Fruit fly (Drosophila melanogaster) whole organism, embryonic: ENCODE measurements around the gene CG10801.

ENCODE experiments used
- Ada2b ChIP-seq: fragments of 200-800 bp; sonication (Bioruptor generic); IDR thresholded peaks from 2 replicates; pipeline ENCODE4 v1.3.6; 2022; ENCODE audit warnings: missing biosample characterization, missing genetic modification characterization
- Antp ChIP-seq: fragments of 200-800 bp; sonication (Bioruptor generic); optimal IDR thresholded peaks from 3 replicates; lab custom pipeline; 2016; ENCODE audit warnings: missing biosample characterization, missing genetic modification characterization
- Asciz ChIP-seq: fragments of 200-800 bp; sonication (Bioruptor generic); optimal IDR thresholded peaks from 2 replicates; lab custom pipeline; 2017; ENCODE audit warnings: missing biosample characterization, mild to moderate bottlenecking, missing genetic modification characterization, missing genetic modification reagents
- CG10366 ChIP-seq: fragments of 200-800 bp; sonication (Bioruptor generic); IDR thresholded peaks from 2 replicates; pipeline ENCODE4 v1.3.6; 2022; ENCODE audit warnings: missing biosample characterization, missing genetic modification characterization
- CG10431 ChIP-seq: fragments of 200-800 bp; sonication (Bioruptor generic); optimal IDR thresholded peaks from 3 replicates; lab custom pipeline; 2018; ENCODE audit warnings: missing biosample characterization, mild to moderate bottlenecking, missing genetic modification characterization
- CG11504 ChIP-seq: fragments of 200-800 bp; sonication (Bioruptor generic); optimal IDR thresholded peaks from 3 replicates; lab custom pipeline; 2019; ENCODE audit warnings: missing biosample characterization, mild to moderate bottlenecking, missing genetic modification characterization, moderate library complexity
- CG11695 ChIP-seq: fragments of 200-800 bp; sonication (Bioruptor generic); IDR thresholded peaks from 3 replicates; pipeline ENCODE4 v1.3.6; 2022; ENCODE audit warnings: missing biosample characterization, missing genetic modification characterization
- CG14050 ChIP-seq: fragments of 200-800 bp; sonication (Bioruptor generic); IDR thresholded peaks from 3 replicates; pipeline ENCODE4 v1.3.6; 2022; ENCODE audit warnings: missing biosample characterization, missing genetic modification characterization
- CG17328 ChIP-seq: fragments of 200-800 bp; sonication (Bioruptor generic); IDR thresholded peaks from 2 replicates; pipeline ENCODE4 v1.3.6; 2022; ENCODE audit warnings: missing biosample characterization, missing genetic modification characterization
- CG17359 ChIP-seq: fragments of 200-800 bp; sonication (Bioruptor generic); optimal IDR thresholded peaks from 3 replicates; lab custom pipeline; 2018; ENCODE audit warnings: missing biosample characterization, mild to moderate bottlenecking, missing genetic modification characterization, moderate library complexity
- CG2129 ChIP-seq: fragments of 200-800 bp; sonication (Bioruptor generic); IDR thresholded peaks from 2 replicates; pipeline ENCODE4 v1.3.6; 2022; ENCODE audit warnings: missing biosample characterization, missing genetic modification characterization; ENCODE audit not compliant: partially characterized antibody
- CG2678 ChIP-seq: fragments of 200-800 bp; sonication (Bioruptor generic); optimal IDR thresholded peaks from 3 replicates; lab custom pipeline; 2019; ENCODE audit warnings: missing biosample characterization, mild to moderate bottlenecking, missing genetic modification characterization, moderate library complexity
- CG30403 ChIP-seq: fragments of 200-800 bp; sonication (Bioruptor generic); optimal IDR thresholded peaks from 3 replicates; lab custom pipeline; 2016; ENCODE audit warnings: missing biosample characterization, missing genetic modification characterization
- CG31365 ChIP-seq: fragments of 200-800 bp; sonication (Bioruptor generic); optimal IDR thresholded peaks from 2 replicates; lab custom pipeline; 2018; ENCODE audit warnings: missing biosample characterization, mild to moderate bottlenecking, missing genetic modification characterization
- CG3847 ChIP-seq: fragments of 200-800 bp; sonication (Bioruptor generic); IDR thresholded peaks from 2 replicates; pipeline ENCODE4 v1.3.6; 2022; ENCODE audit warnings: missing biosample characterization, missing genetic modification characterization
- CG4360 ChIP-seq: fragments of 200-800 bp; sonication (Bioruptor generic); IDR thresholded peaks from 2 replicates; pipeline ENCODE4 v1.3.6; 2022; ENCODE audit warnings: missing biosample characterization, missing genetic modification characterization
- CG4820 ChIP-seq: fragments of 200-800 bp; sonication (Bioruptor generic); optimal IDR thresholded peaks from 3 replicates; lab custom pipeline; 2016; ENCODE audit warnings: missing biosample characterization, missing genetic modification characterization
- CG6689 ChIP-seq: fragments of 200-800 bp; sonication (Bioruptor generic); IDR thresholded peaks from 2 replicates; pipeline ENCODE4 v1.3.6; 2022; ENCODE audit warnings: missing biosample characterization, missing genetic modification characterization
- CG7839 ChIP-seq: fragments of 200-800 bp; sonication (Bioruptor generic); optimal IDR thresholded peaks from 3 replicates; lab custom pipeline; 2018; ENCODE audit warnings: missing biosample characterization, mild to moderate bottlenecking, missing genetic modification characterization, moderate library complexity
- CG8089 ChIP-seq: fragments of 200-800 bp; sonication (Bioruptor generic); optimal IDR thresholded peaks from 3 replicates; lab custom pipeline; 2016; ENCODE audit warnings: missing biosample characterization, missing genetic modification characterization
- D19B ChIP-seq: fragments of 200-800 bp; sonication (Bioruptor generic); optimal IDR thresholded peaks from 2 replicates; lab custom pipeline; 2017; ENCODE audit warnings: missing biosample characterization, mild to moderate bottlenecking, missing genetic modification characterization
- Drgx ChIP-seq: fragments of 200-800 bp; sonication (Bioruptor generic); IDR thresholded peaks from 2 replicates; pipeline ENCODE4 v1.3.6; 2022; ENCODE audit warnings: missing biosample characterization, missing genetic modification characterization
- Ets65A ChIP-seq: fragments of 200-800 bp; sonication (Bioruptor generic); peaks from one replicate; lab custom pipeline; 2016; ENCODE audit warnings: missing biosample characterization, missing genetic modification characterization
- Ets97D ChIP-seq: fragments of 200-800 bp; sonication (Bioruptor generic); optimal IDR thresholded peaks from 3 replicates; lab custom pipeline; 2016; ENCODE audit warnings: missing biosample characterization, missing genetic modification characterization
- GATAe ChIP-seq: fragments of 200-800 bp; sonication (Bioruptor generic); conservative IDR thresholded peaks from 2 replicates; pipeline ENCODE4 v1.3.6; 2022; ENCODE audit warnings: missing biosample characterization, missing genetic modification characterization
- Gug ChIP-seq: fragments of 200-800 bp; sonication (Bioruptor generic); IDR thresholded peaks from 4 replicates; pipeline ENCODE4 v1.3.6; 2022; ENCODE audit warnings: missing biosample characterization, missing genetic modification characterization
- HLH3B ChIP-seq: fragments of 200-800 bp; sonication (Bioruptor generic); IDR thresholded peaks from 2 replicates; pipeline ENCODE4 v1.3.6; 2022; ENCODE audit warnings: missing biosample characterization, missing genetic modification characterization
- Med ChIP-seq: fragments of 200-800 bp; sonication (Bioruptor generic); peaks from one replicate; lab custom pipeline; 2016; ENCODE audit warnings: missing biosample characterization, missing genetic modification characterization, mild to moderate bottlenecking, inconsistent platforms, moderate library complexity
- NC2β ChIP-seq: fragments of 200-800 bp; sonication (Bioruptor generic); optimal IDR thresholded peaks from 2 replicates; lab custom pipeline; 2016; ENCODE audit warnings: missing biosample characterization, missing genetic modification characterization
- Oli ChIP-seq: fragments of 200-800 bp; sonication (Bioruptor generic); optimal IDR thresholded peaks from 2 replicates; lab custom pipeline; 2018; ENCODE audit warnings: missing biosample characterization, mild to moderate bottlenecking, missing genetic modification characterization, moderate library complexity
- Optix ChIP-seq: fragments of 200-800 bp; sonication (Bioruptor generic); IDR thresholded peaks from 3 replicates; pipeline ENCODE4 v1.3.6; 2022; ENCODE audit warnings: missing biosample characterization, missing genetic modification characterization
- Side ChIP-seq: fragments of 200-800 bp; sonication (Bioruptor generic); optimal IDR thresholded peaks from 2 replicates; lab custom pipeline; 2016; ENCODE audit warnings: missing biosample characterization, missing genetic modification characterization
- Sox102F ChIP-seq: fragments of 200-800 bp; sonication (Bioruptor generic); optimal IDR thresholded peaks from 2 replicates; lab custom pipeline; 2018; ENCODE audit warnings: missing biosample characterization, mild to moderate bottlenecking, missing genetic modification characterization, moderate library complexity
- Ssrp ChIP-seq: fragments of 200-800 bp; sonication (Bioruptor generic); optimal IDR thresholded peaks from 2 replicates; lab custom pipeline; 2018; ENCODE audit warnings: missing biosample characterization, mild to moderate bottlenecking, missing genetic modification characterization, moderate library complexity
- Trl ChIP-seq, 3 experiments: fragments of >200 bp in 2 of 3; fragments of 200-800 bp in 1 of 3; sonication (Bioruptor generic) in 1 of 3; optimal IDR thresholded peaks; 2 replicates in 1 of 3; 3 replicates in 2 of 3; lab custom pipeline; 2016 to 2017; ENCODE audit warnings: missing biosample characterization in 1 of 3, missing genetic modification characterization in 1 of 3
- bsh ChIP-seq, 2 experiments: fragments of 200-800 bp; sonication (Bioruptor generic); optimal IDR thresholded peaks; 2 replicates each; lab custom pipeline; 2017 to 2018; ENCODE audit warnings: mild to moderate bottlenecking in 2 of 2, missing biosample characterization in 2 of 2, missing genetic modification characterization in 2 of 2, moderate library complexity in 1 of 2
- chif ChIP-seq, 2 experiments: fragments of 200-800 bp; sonication (Bioruptor generic); optimal IDR thresholded peaks; 3 replicates each; lab custom pipeline; 2016; ENCODE audit warnings: missing biosample characterization in 2 of 2, missing genetic modification characterization in 2 of 2
- ci ChIP-seq: fragments of 200-800 bp; sonication (Bioruptor generic); IDR thresholded peaks from 3 replicates; pipeline ENCODE4 v1.3.6; 2022; ENCODE audit warnings: missing biosample characterization, missing genetic modification characterization
- dmrt99B ChIP-seq: fragments of 200-800 bp; sonication (Bioruptor generic); optimal IDR thresholded peaks from 2 replicates; lab custom pipeline; 2018; ENCODE audit warnings: missing biosample characterization, mild to moderate bottlenecking, missing genetic modification characterization, moderate library complexity
- ind ChIP-seq: fragments of 200-800 bp; sonication (Bioruptor generic); optimal IDR thresholded peaks from 3 replicates; lab custom pipeline; 2016; ENCODE audit warnings: missing biosample characterization, missing genetic modification characterization
- lab ChIP-seq: fragments of 200-800 bp; sonication (Bioruptor generic); optimal IDR thresholded peaks from 3 replicates; lab custom pipeline; 2017; ENCODE audit warnings: missing biosample characterization, missing genetic modification characterization, mild to moderate bottlenecking, moderate library complexity, missing genetic modification reagents
- lmd ChIP-seq: fragments of 200-800 bp; sonication (Bioruptor generic); IDR thresholded peaks from 2 replicates; pipeline ENCODE4 v1.3.6; 2022; ENCODE audit warnings: missing biosample characterization, missing genetic modification characterization
- nom ChIP-seq: fragments of 200-800 bp; sonication (Bioruptor generic); optimal IDR thresholded peaks from 2 replicates; lab custom pipeline; 2017; ENCODE audit warnings: missing biosample characterization, missing genetic modification characterization, mild to moderate bottlenecking, moderate library complexity, missing genetic modification reagents
- prd ChIP-seq, 3 experiments: fragments of >200 bp in 2 of 3; fragments of 200-800 bp in 1 of 3; sonication (Bioruptor generic) in 1 of 3; optimal IDR thresholded peaks in 2 of 3; IDR thresholded peaks in 1 of 3; 2 replicates in 2 of 3; 3 replicates in 1 of 3; pipeline versions ENCODE4 v1.3.6 to Lab custom; 2017 to 2022; ENCODE audit warnings: missing biosample characterization in 1 of 3, missing genetic modification characterization in 1 of 3
- row ChIP-seq: fragments of 200-800 bp; sonication (Bioruptor generic); IDR thresholded peaks from 3 replicates; pipeline ENCODE4 v1.3.6; 2022; ENCODE audit warnings: missing biosample characterization, missing genetic modification characterization
- sens ChIP-seq: fragments of 200-800 bp; sonication (Bioruptor generic); peaks from one replicate; lab custom pipeline; 2016; ENCODE audit warnings: missing biosample characterization, missing genetic modification characterization
- seq ChIP-seq: fragments of 200-800 bp; sonication (Bioruptor generic); IDR thresholded peaks from 2 replicates; pipeline ENCODE4 v1.3.6; 2022; ENCODE audit warnings: missing biosample characterization, missing genetic modification characterization
- sisA ChIP-seq: fragments of 200-800 bp; sonication (Bioruptor generic); IDR thresholded peaks from 2 replicates; pipeline ENCODE4 v1.3.6; 2022; ENCODE audit warnings: missing biosample characterization, missing genetic modification characterization
- zfh2 ChIP-seq: fragments of 200-800 bp; sonication (Bioruptor generic); optimal IDR thresholded peaks from 2 replicates; lab custom pipeline; 2016; ENCODE audit warnings: missing biosample characterization, missing genetic modification characterization

CG10801 gene

DNA sequence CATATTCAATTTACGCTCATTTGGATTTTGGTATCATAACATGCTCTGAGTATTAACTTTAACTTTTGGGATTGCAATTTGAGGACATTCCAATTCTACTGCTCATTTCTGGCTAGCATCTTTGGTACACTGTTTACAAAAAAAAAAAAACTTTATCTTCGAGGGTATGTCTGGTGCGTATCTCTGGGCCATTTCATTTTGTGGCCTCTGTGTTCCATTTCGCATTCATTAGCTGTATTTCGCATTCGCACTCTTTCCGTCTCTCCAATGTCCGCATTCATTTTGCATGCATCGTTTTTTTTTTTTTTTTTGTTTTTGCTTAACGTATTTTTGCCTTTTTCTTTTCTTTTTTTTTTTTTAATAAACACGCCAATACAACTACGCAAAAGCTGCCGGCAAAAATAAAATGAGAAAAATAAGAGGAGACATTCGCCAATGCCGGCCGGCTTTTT lies 26.7 kb upstream of the CG10801 start (continued):
- TF ChIP-seq CG2678 (peak; percentile 27), Sox102F (GFP tag; lab: Kevin White, UChicago) (peak; percentile 29), CG3847 (GFP tag; lab: Robert Waterston, UW) (peak; percentile 39; the same call in 1 of the 2 replicates), lmd (GFP tag; lab: Robert Waterston, UW) (0 out of 2 replicates have a peak, but pooled peaks have one; percentile 19), NC2β (GFP tag; lab: Kevin White, UChicago) (no peak), CG4820 (peak; percentile 18), CG14050 (GFP tag; lab: Robert Waterston, UW) (0 out of 3 replicates have a peak, but pooled peaks have one; percentile 23), CG7839 (tag; lab: Kevin White, UChicago) (peak; percentile 27), CG2129 (GFP tag; lab: Robert Waterston, UW) (no peak), Gug (GFP tag; lab: Robert Waterston, UW) (0 out of 4 replicates have a peak, but pooled peaks have one; percentile 7), HLH3B (peak; percentile 35; the same call in 1 of the 2 replicates), Ada2b (GFP tag; lab: Robert Waterston, UW) (peak; percentile 48), sens (GFP tag; lab: Kevin White, UChicago) (peak; percentile 43), Med (GFP tag; lab: Kevin White, UChicago) (peak; percentile 76), CG4360 (GFP tag; lab: Robert Waterston, UW) (no peak), CG30403 (GFP tag; lab: Kevin White, UChicago) (no peak), GATAe (GFP tag; lab: Robert Waterston, UW) (no peak), ci (GFP tag; lab: Robert Waterston, UW) (peak; percentile 62; the same call in 1 of the 3 replicates), CG8089 (GFP tag; lab: Kevin White, UChicago) (peak; percentile 2), zfh2 (GFP tag; lab: Kevin White, UChicago) (peak; percentile 32), bsh (GFP tag; optimal IDR thresholded peaks at IDR 0.05; lab: Kevin White, UChicago) (peak in 1 of 2 experiments; percentile 73), Ets65A (peak; percentile 79), Ets97D (GFP tag; lab: Kevin White, UChicago) (peak; percentile 1), CG31365 (tag; lab: Kevin White, UChicago) (no peak), Optix (peak; percentile 28; the same call in 1 of the 3 replicates), Side (GFP tag; lab: Kevin White, UChicago) (peak; percentile 15), D19B (GFP tag; lab: Kevin White, UChicago) (peak; percentile 33), CG10431 (no peak), lab (GFP tag; lab: Kevin White, UChicago) (peak; percentile 18), Oli (tag; lab: Kevin White, UChicago) (peak; percentile 11), sisA (GFP tag; lab: Robert Waterston, UW) (peak; percentile 38; the same call in 1 of the 2 replicates), row (GFP tag; lab: Robert Waterston, UW) (peak; percentile 59), dmrt99B (tag; lab: Kevin White, UChicago) (peak; percentile 52), Antp (GFP tag; lab: Kevin White, UChicago) (peak; percentile 20), seq (GFP tag; lab: Robert Waterston, UW) (peak; percentile 28), Trl (optimal IDR thresholded peaks at IDR 0.05; lab: Kevin White, UChicago) (no peak), Trl (GFP tag; optimal IDR thresholded peaks at IDR 0.05; lab: Kevin White, UChicago) (peak; percentile 14), ind (GFP tag; lab: Kevin White, UChicago) (peak; percentile 40), CG10366 (GFP tag; lab: Robert Waterston, UW) (peak; percentile 29; the same call in 1 of the 2 replicates), Drgx (peak; percentile 87), Ssrp (no peak), prd (optimal IDR thresholded peaks at IDR 0.05; lab: Kevin White, UChicago) (no peak), prd (GFP tag; IDR thresholded peaks at IDR 0.05; lab: Robert Waterston, UW) (peak; percentile 33; the same call in 1 of the 3 replicates), CG11504 (tag; lab: Kevin White, UChicago) (peak; percentile 54), CG11695 (no peak), nom (GFP tag; lab: Kevin White, UChicago) (peak; percentile 95), CG6689 (no peak), chif (GFP tag; optimal IDR thresholded peaks at IDR 0.05; lab: Kevin White, UChicago) (peak in 1 of 2 experiments; percentile 15), Asciz (GFP tag; lab: Kevin White, UChicago) (peak; percentile 23), CG17359 (peak; percentile 36), CG17328 (0 out of 2 replicates have a peak, but pooled peaks have one; percentile 9)
